Fruit fly (Drosophila melanogaster) whole organism, adult: Measurements from ENCODE around the gene Tdrd3.

Experiments used
- CG11617 ChIP-seq: fragments of 200-800 bp; sonication (Bioruptor generic); optimal IDR thresholded peaks from 2 replicates; lab custom pipeline; 2017; ENCODE audit warnings: mild to moderate bottlenecking, missing biosample characterization, missing genetic modification reagents, missing genetic modification characterization
- CG12768 ChIP-seq: fragments of 200-800 bp; sonication (Bioruptor generic); optimal IDR thresholded peaks from 2 replicates; lab custom pipeline; 2017; ENCODE audit warnings: missing biosample characterization, missing genetic modification characterization, mild to moderate bottlenecking, moderate library complexity, missing genetic modification reagents
- CG14711 ChIP-seq: fragments of 200-800 bp; sonication (Bioruptor generic); optimal IDR thresholded peaks from 2 replicates; lab custom pipeline; 2018; ENCODE audit warnings: missing biosample characterization, mild to moderate bottlenecking, missing genetic modification characterization, moderate library complexity
- CG1620 ChIP-seq: fragments of 200-800 bp; sonication (Bioruptor generic); optimal IDR thresholded peaks from 2 replicates; lab custom pipeline; 2016; ENCODE audit warnings: missing biosample characterization, missing genetic modification characterization
- CG33017 ChIP-seq: fragments of 200-800 bp; sonication (Bioruptor generic); optimal IDR thresholded peaks from 2 replicates; lab custom pipeline; 2018; ENCODE audit warnings: missing biosample characterization, mild to moderate bottlenecking, missing genetic modification characterization, moderate library complexity
- CG5204 ChIP-seq: fragments of 200-800 bp; sonication (Bioruptor generic); optimal IDR thresholded peaks from 2 replicates; lab custom pipeline; 2016; ENCODE audit warnings: missing biosample characterization, missing genetic modification characterization
- CG7045 ChIP-seq: fragments of 200-800 bp; sonication (Bioruptor generic); optimal IDR thresholded peaks from 2 replicates; lab custom pipeline; 2017; ENCODE audit warnings: missing biosample characterization, mild to moderate bottlenecking, missing genetic modification characterization
- CG7101 ChIP-seq: fragments of 200-800 bp; sonication (Bioruptor generic); optimal IDR thresholded peaks from 2 replicates; lab custom pipeline; 2018; ENCODE audit warnings: missing biosample characterization, mild to moderate bottlenecking, missing genetic modification characterization, moderate library complexity
- Clk ChIP-seq: fragments of 200-800 bp; sonication (Bioruptor generic); optimal IDR thresholded peaks from 2 replicates; lab custom pipeline; 2017; ENCODE audit warnings: missing biosample characterization, missing genetic modification characterization
- Crg-1 ChIP-seq: fragments of 200-800 bp; sonication (Bioruptor generic); optimal IDR thresholded peaks from 2 replicates; lab custom pipeline; 2016; ENCODE audit warnings: missing biosample characterization, missing genetic modification characterization
- Hr96 ChIP-seq: fragments of 200-800 bp; sonication (Bioruptor generic); optimal IDR thresholded peaks from 2 replicates; lab custom pipeline; 2016; ENCODE audit warnings: missing biosample characterization, missing genetic modification characterization
- Mnt ChIP-seq: fragments of 200-800 bp; sonication (Bioruptor generic); optimal IDR thresholded peaks from 2 replicates; lab custom pipeline; 2016; ENCODE audit warnings: missing biosample characterization, mild to moderate bottlenecking, missing genetic modification characterization
- bab1 ChIP-seq: fragments of 200-800 bp; sonication (Bioruptor generic); optimal IDR thresholded peaks from 3 replicates; lab custom pipeline; 2019; ENCODE audit warnings: missing biosample characterization, mild to moderate bottlenecking, missing genetic modification characterization, moderate library complexity
- cic ChIP-seq: fragments of 200-800 bp; sonication (Bioruptor generic); optimal IDR thresholded peaks from 2 replicates; lab custom pipeline; 2017; ENCODE audit warnings: missing biosample characterization, mild to moderate bottlenecking, missing genetic modification characterization, moderate library complexity
- cnc ChIP-seq, 2 experiments: fragments of >200 bp; optimal IDR thresholded peaks; 2 replicates each; lab custom pipeline; 2017
- kay ChIP-seq: fragments of 200-800 bp; sonication (Bioruptor generic); peaks from one replicate; lab custom pipeline; 2016; ENCODE audit warnings: missing biosample characterization, missing genetic modification characterization, borderline replicate concordance
- ovo ChIP-seq: fragments of 200-800 bp; sonication (Bioruptor generic); optimal IDR thresholded peaks from 2 replicates; lab custom pipeline; 2016; ENCODE audit warnings: missing biosample characterization, missing genetic modification characterization
- pad ChIP-seq: fragments of 200-800 bp; sonication (Bioruptor generic); optimal IDR thresholded peaks from 3 replicates; lab custom pipeline; 2017; ENCODE audit warnings: missing biosample characterization, missing genetic modification characterization, mild to moderate bottlenecking, moderate library complexity, missing genetic modification reagents
- tj ChIP-seq: fragments of 200-800 bp; sonication (Bioruptor generic); optimal IDR thresholded peaks from 3 replicates; lab custom pipeline; 2017; ENCODE audit warnings: missing biosample characterization, mild to moderate bottlenecking, missing genetic modification characterization, moderate library complexity
- toe ChIP-seq: fragments of 200-800 bp; sonication (Bioruptor generic); optimal IDR thresholded peaks from 2 replicates; lab custom pipeline; 2016; ENCODE audit warnings: missing biosample characterization, missing genetic modification characterization

The Tdrd3 gene

DNA sequence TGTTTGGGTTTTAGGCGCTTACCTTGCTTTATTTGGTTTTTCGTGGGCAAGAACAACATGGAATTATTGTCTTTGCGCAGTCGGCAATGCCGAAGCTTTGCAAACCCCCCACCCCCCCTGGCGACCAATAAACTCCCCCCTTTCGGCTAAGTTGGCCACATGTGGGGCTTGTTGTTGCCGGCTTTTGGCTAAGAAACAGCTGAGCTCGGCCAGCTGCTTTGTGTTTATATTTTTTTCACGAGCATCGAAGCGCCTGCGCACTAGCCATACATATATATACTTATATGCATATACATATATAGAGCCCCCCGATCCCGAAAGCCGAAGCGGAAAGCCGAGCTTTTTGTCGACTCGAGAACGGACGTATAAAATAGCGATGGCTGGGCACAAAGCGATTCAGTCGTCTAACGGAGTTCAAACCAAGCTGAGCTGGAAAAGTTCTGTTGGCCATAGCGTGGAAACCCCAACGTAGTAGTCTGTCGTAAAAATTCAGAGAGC, 18.2 kb downstream of the Tdrd3 start, which contains the start of gene CG17839:
CG17839 (plus strand) TSS at position 413 of the 498 bp plus-strand sequence.
- peak; percentile 51 for TF ChIP-seq Mnt (GFP tag; lab: Kevin White, UChicago)
- no peak for TF ChIP-seq Clk (GFP tag; lab: Kevin White, UChicago)
- peak; percentile 92 for TF ChIP-seq tj (GFP tag; lab: Kevin White, UChicago)
- peak; percentile 49 for TF ChIP-seq ovo (GFP tag; lab: Kevin White, UChicago)
- TF ChIP-seq cic (GFP tag; lab: Kevin White, UChicago), result peak; percentile 24
- TF ChIP-seq bab1, result peak; percentile 45

DNA sequence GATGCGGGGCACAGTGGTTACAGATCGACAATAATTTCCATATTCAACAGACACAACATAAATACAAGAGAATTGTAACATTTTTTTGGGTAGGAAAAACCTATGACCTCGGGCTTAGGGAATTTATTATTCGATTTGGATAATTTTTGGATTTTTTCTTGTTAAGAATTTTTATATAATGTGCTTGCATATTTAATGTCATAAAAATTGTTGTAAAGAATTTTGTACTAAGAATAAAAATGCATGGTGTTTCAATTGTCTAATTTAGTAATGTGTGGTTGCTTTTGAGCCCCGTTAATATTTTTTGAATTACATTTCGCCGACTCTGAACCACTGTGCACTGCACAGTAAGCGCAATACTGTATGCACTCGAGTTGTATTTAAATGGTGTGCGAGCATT, 30.1 kb downstream of the Tdrd3 start:
- TF ChIP-seq Crg-1 (GFP tag; lab: Kevin White, UChicago) (no peak), bab1 (no peak), CG1620 (no peak), tj (GFP tag; lab: Kevin White, UChicago) (no peak), cic (GFP tag; lab: Kevin White, UChicago) (no peak), Mnt (GFP tag; lab: Kevin White, UChicago) (no peak), CG14711 (tag; lab: Kevin White, UChicago) (no peak), kay (GFP tag; lab: Kevin White, UChicago) (no peak), CG7045 (GFP tag; lab: Kevin White, UChicago) (no peak), CG11617 (GFP tag; lab: Kevin White, UChicago) (no peak), Clk (GFP tag; lab: Kevin White, UChicago) (no peak)

DNA sequence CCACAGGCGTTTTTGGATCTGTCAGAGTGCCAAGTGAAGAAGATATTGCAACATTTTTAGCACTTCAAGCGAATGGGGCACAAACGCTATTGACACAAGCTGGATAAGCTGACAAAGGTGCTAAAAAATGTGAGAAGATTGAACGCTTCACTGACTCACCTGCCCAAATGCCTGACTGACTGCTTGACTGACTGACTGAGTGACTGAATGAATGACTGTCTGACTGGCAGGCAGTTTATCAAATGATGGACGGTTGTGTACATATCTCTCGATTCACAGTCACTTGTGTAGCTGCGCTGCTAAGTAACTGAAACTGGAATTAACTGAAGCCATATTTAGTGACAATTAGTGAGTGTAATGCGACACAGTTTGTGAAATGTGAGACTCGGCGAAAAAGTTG, 34.5 kb downstream of the Tdrd3 start:
- TF ChIP-seq Mnt (GFP tag; lab: Kevin White, UChicago), result no peak
- no peak for TF ChIP-seq cic (GFP tag; lab: Kevin White, UChicago)
- no peak for TF ChIP-seq Hr96
- TF ChIP-seq CG11617 (GFP tag; lab: Kevin White, UChicago), result no peak
- no peak for TF ChIP-seq Clk (GFP tag; lab: Kevin White, UChicago)
- TF ChIP-seq kay (GFP tag; lab: Kevin White, UChicago), result no peak
- TF ChIP-seq CG12768 (GFP tag; lab: Kevin White, UChicago), result no peak
- no peak for TF ChIP-seq Crg-1 (GFP tag; lab: Kevin White, UChicago)
- no peak for TF ChIP-seq bab1
- no peak for TF ChIP-seq CG7045 (GFP tag; lab: Kevin White, UChicago)
- TF ChIP-seq ovo (GFP tag; lab: Kevin White, UChicago), result no peak
- no peak for TF ChIP-seq cnc (optimal IDR thresholded peaks at IDR 0.05; lab: Kevin White, UChicago)
- no peak for TF ChIP-seq toe (GFP tag; lab: Kevin White, UChicago)
- TF ChIP-seq CG14711 (tag; lab: Kevin White, UChicago), result no peak
- TF ChIP-seq CG33017, result no peak
- no peak for TF ChIP-seq pad (GFP tag; lab: Kevin White, UChicago)
- no peak for TF ChIP-seq CG1620
- no peak for TF ChIP-seq CG7101 (tag; lab: Kevin White, UChicago)
- no peak for TF ChIP-seq CG5204 (GFP tag; lab: Kevin White, UChicago)
- TF ChIP-seq tj (GFP tag; lab: Kevin White, UChicago), result no peak

DNA sequence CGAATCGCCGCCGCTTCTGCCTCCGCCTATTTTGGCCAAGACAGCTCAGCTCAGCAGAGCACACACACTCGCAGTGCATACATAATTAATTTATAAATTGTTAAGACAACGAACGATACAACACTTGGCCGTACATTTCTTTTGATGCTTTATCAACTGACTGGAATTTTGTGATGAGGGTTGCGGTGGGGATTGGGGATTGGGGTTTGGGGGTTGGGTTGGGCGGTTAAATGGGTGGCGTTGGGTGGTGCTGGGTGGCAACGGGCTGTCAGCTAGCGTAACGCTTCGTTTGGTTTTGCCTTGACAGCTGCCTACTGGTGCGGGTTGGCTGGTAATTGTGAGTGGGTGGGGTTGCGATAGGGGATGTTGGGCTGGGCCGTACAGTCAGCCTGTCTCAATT, 35.8 kb downstream of the Tdrd3 start:
- TF ChIP-seq CG7101 (tag; lab: Kevin White, UChicago), result no peak
- TF ChIP-seq CG7045 (GFP tag; lab: Kevin White, UChicago), result no peak
- no peak for TF ChIP-seq CG5204 (GFP tag; lab: Kevin White, UChicago)
- no peak for TF ChIP-seq CG11617 (GFP tag; lab: Kevin White, UChicago)
- no peak for TF ChIP-seq Crg-1 (GFP tag; lab: Kevin White, UChicago)
- TF ChIP-seq Hr96, result no peak
- no peak for TF ChIP-seq cic (GFP tag; lab: Kevin White, UChicago)
- TF ChIP-seq tj (GFP tag; lab: Kevin White, UChicago), result no peak
- TF ChIP-seq CG1620, result no peak
- no peak for TF ChIP-seq CG33017
